Fruit fly (Drosophila melanogaster): ENCODE measurements around the gene CG33099.

DNA sequence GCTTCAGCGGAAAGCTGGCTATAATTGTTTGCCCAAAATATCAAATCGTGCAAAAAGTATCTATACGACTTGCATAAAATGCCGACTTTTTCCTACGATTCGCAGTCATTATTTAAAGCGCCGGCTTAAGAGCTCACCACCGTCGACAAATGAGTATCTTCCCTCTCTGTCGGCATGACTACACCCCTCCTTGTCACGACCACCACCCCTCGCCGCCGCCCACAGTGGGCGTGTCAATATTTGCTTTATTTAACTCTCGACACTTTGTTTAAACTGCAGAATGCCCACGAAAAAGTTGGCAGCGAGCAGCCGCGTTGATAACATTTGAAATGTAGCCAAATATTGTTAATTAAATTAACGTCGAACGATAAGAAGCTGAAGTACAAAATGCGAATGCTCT is 12.1 kb downstream of the CG33099 start:
- TF ChIP-seq Vsx2 (GFP tag; optimal IDR thresholded peaks at IDR 0.05; ENCODE audit: partially characterized antibody) (no peak), pan (optimal IDR thresholded peaks at IDR 0.05) (no peak), CrebA (GFP tag; optimal IDR thresholded peaks at IDR 0.05; ENCODE audit: borderline replicate concordance) (no peak), psq (GFP tag; optimal IDR thresholded peaks at IDR 0.05) (no peak), Myc (optimal IDR thresholded peaks at IDR 0.05) (no peak), GATAd (GFP tag; optimal IDR thresholded peaks at IDR 0.05) (peak; percentile 9)

All from whole organism, wandering third instar larva.